Fruit fly (Drosophila melanogaster) Kc167 (cell line): ENCODE data around the gene CG13912.

Experiments
- Sin3A ChIP-seq: fragments of >200 bp; optimal IDR thresholded peaks from 2 replicates; lab custom pipeline; 2018; ENCODE audit warnings: missing external identifiers
- h ChIP-seq: fragments of >200 bp; optimal IDR thresholded peaks from 3 replicates; lab custom pipeline; 2018; ENCODE audit warnings: missing external identifiers
- insv ChIP-seq: fragments of >200 bp; optimal IDR thresholded peaks from 3 replicates; lab custom pipeline; 2018; ENCODE audit warnings: missing external identifiers
- psq ChIP-seq: fragments of >200 bp; optimal IDR thresholded peaks from 2 replicates; lab custom pipeline; 2017; ENCODE audit warnings: missing external identifiers

DNA sequence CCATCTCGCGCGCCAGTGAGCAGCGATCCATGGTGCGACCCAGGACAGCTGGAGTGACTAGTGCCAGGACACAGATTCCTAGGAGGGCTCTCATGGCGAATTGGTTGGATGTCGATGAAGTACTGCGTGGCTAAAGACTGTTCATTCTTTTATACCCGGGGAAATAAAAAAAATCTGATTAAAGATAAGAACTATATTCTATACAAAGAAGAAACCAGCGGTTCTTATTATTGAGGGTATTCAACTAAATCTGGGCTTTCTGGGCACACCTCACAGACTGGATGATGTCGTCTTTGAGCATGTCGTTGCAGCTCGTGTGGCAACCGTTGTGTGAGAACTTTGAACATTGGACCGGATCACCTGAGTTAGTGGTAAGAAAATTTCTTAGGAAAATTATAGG is 5.8 kb downstream of the CG13912 start, which contains the start of gene LysX:
- TF ChIP-seq insv (lab: Kevin White, UChicago) (no peak), h (lab: Kevin White, UChicago) (no peak), Sin3A (no peak), psq (lab: Kevin White, UChicago) (no peak)
